2 fruit fly cellular contexts compared by ENCODE assay signal in the genomic region with DNA sequence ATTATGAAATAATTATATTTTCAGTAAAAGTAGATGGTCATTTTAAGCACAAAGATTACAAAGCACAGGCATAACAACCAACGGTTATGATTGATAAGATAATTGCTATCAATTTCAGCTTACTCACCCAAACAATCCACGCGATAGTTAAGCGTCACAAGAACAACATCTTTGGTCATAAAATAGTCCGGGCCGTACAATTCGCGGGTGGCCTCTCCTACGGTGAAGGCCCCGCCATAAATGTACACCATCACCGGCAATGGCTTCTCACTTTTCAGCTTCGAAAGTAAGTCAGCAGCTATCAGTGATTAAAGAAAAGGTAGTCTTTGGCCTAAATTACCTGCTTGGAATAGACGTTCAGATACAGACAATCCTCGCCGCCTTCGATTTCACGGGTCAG.
TF ChIP-seq lines count a peak whose summit lies in the region.

No protein-coding gene starts in this region.

- TF ChIP-seq CTCF in whole organism, embryonic (GFP tag; optimal IDR thresholded peaks at IDR 0.05; lab: Kevin White, UChicago): no peak

TF ChIP-seq in whole organism, embryonic, 481 proteins besides CTCF, POLR2A, EP300 and RAD21:
- TF ChIP-seq CG11085 (GFP tag; IDR thresholded peaks at IDR 0.05; lab: Robert Waterston, UW) (no peak), Ets65A (GFP tag; lab: Kevin White, UChicago) (peak; percentile 23), row (GFP tag; IDR thresholded peaks at IDR 0.05; lab: Robert Waterston, UW) (no peak), sug (tag; optimal IDR thresholded peaks at IDR 0.05; lab: Kevin White, UChicago) (peak; percentile 92), MTF-1 (GFP tag; optimal IDR thresholded peaks at IDR 0.05; lab: Kevin White, UChicago; ENCODE audit: borderline replicate concordance) (no peak), exex (tag; optimal IDR thresholded peaks at IDR 0.05; lab: Kevin White, UChicago) (peak; percentile 79)

TF ChIP-seq in whole organism, prepupa, 60 proteins besides CTCF, POLR2A, EP300 and RAD21:
- TF ChIP-seq vri (GFP tag; optimal IDR thresholded peaks at IDR 0.05; lab: Kevin White, UChicago) (peak; percentile 5), CG9139 (GFP tag; optimal IDR thresholded peaks at IDR 0.05; lab: Kevin White, UChicago) (no peak)
